Worm (Caenorhabditis elegans) whole organism, L1 larva: ENCODE results near the gene M03C11.1.

ENCODE experiments used
- aly-2 ChIP-seq: fragments of 150-350 bp; optimal IDR thresholded peaks from 2 replicates; lab custom pipeline; 2014; ENCODE audit warnings: missing biosample characterization, missing genetic modification characterization
- blmp-1 ChIP-seq: fragments of 150-350 bp; optimal IDR thresholded peaks from 2 replicates; lab custom pipeline; 2014; ENCODE audit warnings: missing biosample characterization, missing genetic modification characterization
- lin-14 ChIP-seq: fragments of 200-800 bp; sonication (Bioruptor generic); optimal IDR thresholded peaks from 2 replicates; lab custom pipeline; 2018; ENCODE audit warnings: mild to moderate bottlenecking, missing genetic modification characterization, moderate library complexity, missing compliant biosample characterization
- nhr-28 ChIP-seq: fragments of 150-350 bp; optimal IDR thresholded peaks from 2 replicates; lab custom pipeline; 2014; ENCODE audit warnings: missing biosample characterization, missing genetic modification characterization
- nhr-76 ChIP-seq: sonication (generic microtip); optimal IDR thresholded peaks from 2 replicates; lab custom pipeline; 2017; ENCODE audit warnings: missing biosample characterization, missing genetic modification characterization
- unc-130 ChIP-seq: fragments of 150-350 bp; optimal IDR thresholded peaks from 2 replicates; lab custom pipeline; 2017; ENCODE audit warnings: missing biosample characterization, missing genetic modification characterization, inconsistent platforms

DNA sequence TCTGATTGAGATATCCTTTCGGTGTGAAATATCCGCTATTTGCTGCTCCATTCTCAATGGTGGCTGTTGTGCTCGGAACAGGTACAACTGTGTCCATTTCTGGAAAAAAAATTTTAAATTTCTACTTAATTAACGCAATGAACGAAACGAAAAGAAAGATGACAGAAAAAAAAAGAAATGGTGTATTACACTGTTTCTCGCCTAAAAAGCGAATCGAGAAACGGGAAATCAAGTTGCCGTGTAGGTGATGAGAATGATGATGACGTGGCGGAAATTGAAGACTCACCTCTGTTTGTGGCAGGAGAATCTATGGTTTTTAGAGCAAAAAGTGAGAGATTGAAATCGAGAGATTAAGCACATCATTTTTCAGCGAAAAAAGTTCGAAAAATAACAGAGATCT, 9.4 kb downstream of the M03C11.1 start, which contains the start of gene C38H2.3:
- TF ChIP-seq lin-14 (GFP tag; lab: Kevin White, UChicago) (no peak), nhr-28 (tag; lab: Kevin White, UChicago) (no peak), blmp-1 (tag; lab: Kevin White, UChicago) (no peak), unc-130 (no peak), nhr-76 (no peak), aly-2 (tag; lab: Kevin White, UChicago) (no peak)
